Fruit fly (Drosophila melanogaster): ENCODE results near the gene MRP.

DNA sequence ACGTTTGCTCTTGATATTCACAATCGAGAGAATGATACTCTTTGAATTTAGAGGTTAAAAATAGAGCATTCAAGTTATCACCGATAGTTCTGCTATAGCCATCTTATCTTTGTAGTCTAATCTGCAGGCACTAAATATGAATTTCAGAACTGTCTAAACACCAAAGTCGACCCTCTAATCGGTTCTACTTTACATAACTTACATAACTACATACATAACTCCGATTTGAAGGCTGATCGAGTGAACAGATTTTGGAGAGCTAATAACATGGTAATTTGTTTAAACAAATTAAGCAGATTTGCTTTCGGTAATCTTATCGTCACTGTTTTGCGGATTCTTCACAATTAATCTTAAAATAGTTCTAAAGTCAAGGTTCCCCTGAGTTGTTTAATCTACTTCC is 17.3 kb upstream of the MRP start:
- TF ChIP-seq fru (GFP tag; optimal IDR thresholded peaks at IDR 0.05), result no peak
- TF ChIP-seq sage (GFP tag; optimal IDR thresholded peaks at IDR 0.05), result no peak
- TF ChIP-seq psq (GFP tag; optimal IDR thresholded peaks at IDR 0.05), result no peak
- TF ChIP-seq foxo (GFP tag; optimal IDR thresholded peaks at IDR 0.05), result no peak
- TF ChIP-seq Sp1 (GFP tag; optimal IDR thresholded peaks at IDR 0.05), result no peak
- no peak for TF ChIP-seq Hnf4 (GFP tag; optimal IDR thresholded peaks at IDR 0.05)
- TF ChIP-seq pan (optimal IDR thresholded peaks at IDR 0.05), result no peak
